Worm (Caenorhabditis elegans): ENCODE data around the gene rab-14.
A peak's percentile ranks its signal among the peaks of the same experiment; 100 is the strongest.

rab-14 gene

ce11 chrX:15567986-15568940 lies 38.2 kb downstream of the rab-14 start, which contains the start of gene dyn-1 (continued):
- TF ChIP-seq pha-4 (GFP tag; IDR thresholded peaks at IDR 0.05) (0 out of 2 replicates have a peak, but pooled peaks have one; percentile 45), pha-4 (tag; optimal IDR thresholded peaks at IDR 0.05) (no peak), nhr-77 (tag; optimal IDR thresholded peaks at IDR 0.05) (peak; percentile 81), nhr-28 (tag; optimal IDR thresholded peaks at IDR 0.05) (peak; percentile 71), mep-1 (tag; optimal IDR thresholded peaks at IDR 0.05) (peak; percentile 88), unc-39 (tag; optimal IDR thresholded peaks at IDR 0.05) (no peak), mdl-1 (tag; optimal IDR thresholded peaks at IDR 0.05) (peak in 1 of 2 experiments; percentile 78), Y105C5A.15 (GFP tag; IDR thresholded peaks at IDR 0.05) (no peak), attf-4 (tag; optimal IDR thresholded peaks at IDR 0.05) (no peak), hlh-11 (tag; optimal IDR thresholded peaks at IDR 0.05) (peak; percentile 88), ama-1 (optimal IDR thresholded peaks at IDR 0.05) (no peak), ceh-20 (GFP tag; IDR thresholded peaks at IDR 0.05) (0 out of 2 replicates have a peak, but pooled peaks have one; percentile 52), hif-1 (tag; optimal IDR thresholded peaks at IDR 0.05) (peak in 1 of 2 experiments; percentile 48), tra-1 (GFP tag; IDR thresholded peaks at IDR 0.05) (no peak), nhr-48 (tag; optimal IDR thresholded peaks at IDR 0.05) (peak; percentile 63), T26A8.4 (GFP tag; IDR thresholded peaks at IDR 0.05) (0 out of 2 replicates have a peak, but pooled peaks have one; percentile 40), set-16 (GFP tag; IDR thresholded peaks at IDR 0.05) (peak; percentile 64), ceh-44 (GFP tag; IDR thresholded peaks at IDR 0.05) (no peak), F44E2.7 (GFP tag; IDR thresholded peaks at IDR 0.05) (no peak), aha-1 (tag) (peak; percentile 52), dmd-6 (GFP tag; IDR thresholded peaks at IDR 0.05) (peak; percentile 64), dpl-1 (GFP tag; optimal IDR thresholded peaks at IDR 0.05) (peak; percentile 58), php-3 (GFP tag; IDR thresholded peaks at IDR 0.05) (peak; percentile 61; the same call in 1 of the 2 replicates), F37D6.2 (tag; optimal IDR thresholded peaks at IDR 0.05) (no peak), skn-1 (tag; optimal IDR thresholded peaks at IDR 0.05) (no peak), nhr-42 (GFP tag; IDR thresholded peaks at IDR 0.05) (0 out of 2 replicates have a peak, but pooled peaks have one; percentile 35), ctbp-1 (GFP tag; IDR thresholded peaks at IDR 0.05) (0 out of 2 replicates have a peak, but pooled peaks have one; percentile 21), lin-13 (GFP tag; optimal IDR thresholded peaks at IDR 0.05) (no peak), daf-16 (GFP tag; optimal IDR thresholded peaks at IDR 0.05) (no peak), daf-16 (tag; optimal IDR thresholded peaks at IDR 0.05) (peak; percentile 32)

- TF ChIP-seq hmg-1.1 (GFP tag; IDR thresholded peaks at IDR 0.05) (peak; percentile 63), fkh-10 (GFP tag; optimal IDR thresholded peaks at IDR 0.05) (peak; percentile 57), set-16 (GFP tag; IDR thresholded peaks at IDR 0.05) (peak; percentile 70), F49E8.2 (tag; optimal IDR thresholded peaks at IDR 0.05; ENCODE audit: borderline replicate concordance) (no peak), mes-2 (tag; optimal IDR thresholded peaks at IDR 0.05; ENCODE audit: poor library complexity, severe bottlenecking) (peak; percentile 38), hlh-11 (tag; optimal IDR thresholded peaks at IDR 0.05) (peak; percentile 15), F37D6.2 (tag; optimal IDR thresholded peaks at IDR 0.05) (peak; percentile 46), unc-62 (GFP tag; optimal IDR thresholded peaks at IDR 0.05 in 1 of 2) (peak in 1 of 2 experiments; percentile 90), unc-62 (tag; optimal IDR thresholded peaks at IDR 0.05) (no peak), daf-19 (GFP tag; conservative IDR thresholded peaks at IDR 0.05) (no peak), mdl-1 (tag; optimal IDR thresholded peaks at IDR 0.05) (peak in 1 of 2 experiments; percentile 52), rbr-2 (tag; optimal IDR thresholded peaks at IDR 0.05) (peak; percentile 63), Y75B8A.6 (GFP tag; IDR thresholded peaks at IDR 0.05) (no peak), aha-1 (tag) (peak; percentile 58), ceh-20 (GFP tag; IDR thresholded peaks at IDR 0.05) (0 out of 2 replicates have a peak, but pooled peaks have one; percentile 14), arid-1 (GFP tag; conservative IDR thresholded peaks at IDR 0.05) (no peak), pha-4 (GFP tag; IDR thresholded peaks at IDR 0.05) (0 out of 2 replicates have a peak, but pooled peaks have one; percentile 30), pha-4 (tag; optimal IDR thresholded peaks at IDR 0.05) (no peak), mep-1 (tag; optimal IDR thresholded peaks at IDR 0.05) (peak; percentile 8), daf-16 (GFP tag; optimal IDR thresholded peaks at IDR 0.05) (no peak), daf-16 (tag; optimal IDR thresholded peaks at IDR 0.05) (no peak), ctbp-1 (GFP tag; IDR thresholded peaks at IDR 0.05) (0 out of 2 replicates have a peak, but pooled peaks have one; percentile 68), vab-7 (GFP tag; IDR thresholded peaks at IDR 0.05) (0 out of 2 replicates have a peak, but pooled peaks have one; percentile 37)
Observed at ce11 chrX:15566640-15567039, 39.8 kb downstream of the rab-14 start.
